Worm (Caenorhabditis elegans) whole organism, L2 larva: Measurements from ENCODE around the gene C34E10.10.
A peak's percentile ranks its signal among the peaks of the same experiment; 100 is the strongest.

Source experiments
- C34F6.9 ChIP-seq: fragments of 150-350 bp; optimal IDR thresholded peaks from 2 replicates; lab custom pipeline; 2014; ENCODE audit warnings: missing biosample characterization, missing genetic modification characterization
- F13H6.1 ChIP-seq: sonication (generic microtip); optimal IDR thresholded peaks from 2 replicates; lab custom pipeline; 2016; ENCODE audit warnings: missing genetic modification characterization, missing compliant biosample characterization
- R02D3.7 ChIP-seq: fragments of 150-350 bp; optimal IDR thresholded peaks from 2 replicates; lab custom pipeline; 2014; ENCODE audit warnings: missing biosample characterization, missing genetic modification characterization
- Y55F3AM.14 ChIP-seq: fragments of 200-800 bp; sonication (Bioruptor generic); optimal IDR thresholded peaks from 2 replicates; lab custom pipeline; 2018; ENCODE audit warnings: mild to moderate bottlenecking, missing genetic modification characterization, missing compliant biosample characterization
- ZK546.5 ChIP-seq: sonication (generic microtip); optimal IDR thresholded peaks from 2 replicates; lab custom pipeline; 2017; ENCODE audit warnings: missing biosample characterization, missing genetic modification characterization
- alr-1 ChIP-seq: fragments of 150-350 bp; optimal IDR thresholded peaks from 2 replicates; lab custom pipeline; 2014; ENCODE audit warnings: missing biosample characterization, missing genetic modification characterization
- aly-2 ChIP-seq: fragments of 150-350 bp; optimal IDR thresholded peaks from 2 replicates; lab custom pipeline; 2014; ENCODE audit warnings: missing biosample characterization, missing genetic modification characterization
- ama-1 ChIP-seq: fragments of 150-350 bp; optimal IDR thresholded peaks from 2 replicates; lab custom pipeline; 2018; ENCODE audit warnings: inconsistent platforms
- ceh-16 ChIP-seq: fragments of 150-350 bp; optimal IDR thresholded peaks from 2 replicates; lab custom pipeline; 2014; ENCODE audit warnings: missing biosample characterization, missing genetic modification characterization
- ceh-82 ChIP-seq: fragments of 150-350 bp; optimal IDR thresholded peaks from 2 replicates; lab custom pipeline; 2014; ENCODE audit warnings: missing biosample characterization, missing genetic modification characterization
- crh-2 ChIP-seq: sonication (generic microtip); optimal IDR thresholded peaks from 2 replicates; lab custom pipeline; 2017; ENCODE audit warnings: missing biosample characterization, missing genetic modification characterization
- dmd-4 ChIP-seq: sonication (generic microtip); optimal IDR thresholded peaks from 2 replicates; lab custom pipeline; 2017; ENCODE audit warnings: missing biosample characterization, missing genetic modification characterization
- egl-27 ChIP-seq: sonication (generic microtip); optimal IDR thresholded peaks from 3 replicates; lab custom pipeline; 2017; ENCODE audit warnings: missing biosample characterization, missing genetic modification reagents, missing genetic modification characterization
- elt-1 ChIP-seq: fragments of 150-350 bp; optimal IDR thresholded peaks from 2 replicates; lab custom pipeline; 2014; ENCODE audit warnings: missing biosample characterization, missing genetic modification characterization
- elt-3 ChIP-seq: sonication (generic microtip); optimal IDR thresholded peaks from 2 replicates; lab custom pipeline; 2017; ENCODE audit warnings: missing biosample characterization, missing genetic modification characterization
- fos-1 ChIP-seq: fragments of 150-350 bp; optimal IDR thresholded peaks from 2 replicates; lab custom pipeline; 2014; ENCODE audit warnings: missing biosample characterization, missing genetic modification characterization
- gmeb-1 ChIP-seq: fragments of 150-350 bp; optimal IDR thresholded peaks from 2 replicates; lab custom pipeline; 2014; ENCODE audit warnings: missing biosample characterization, missing genetic modification characterization
- lin-11 ChIP-seq: fragments of 150-350 bp; sonication (generic microtip); optimal IDR thresholded peaks from 2 replicates; lab custom pipeline; 2014; ENCODE audit warnings: missing biosample characterization, missing genetic modification characterization, inconsistent platforms, mixed read lengths
- lin-13 ChIP-seq: fragments of 150-350 bp; optimal IDR thresholded peaks from 2 replicates; lab custom pipeline; 2014; ENCODE audit warnings: missing biosample characterization, missing genetic modification reagents, missing genetic modification characterization
- lin-39 ChIP-seq: fragments of 150-350 bp; optimal IDR thresholded peaks from 2 replicates; lab custom pipeline; 2014; ENCODE audit warnings: missing biosample characterization, missing genetic modification reagents, missing genetic modification characterization
- lsy-2 ChIP-seq, 2 experiments: fragments of 150-350 bp in 1 of 2; sonication (generic microtip) in 1 of 2; optimal IDR thresholded peaks; 2 replicates each; lab custom pipeline; 2014 to 2017; ENCODE audit warnings: missing biosample characterization in 2 of 2, missing genetic modification characterization in 2 of 2
- mab-5 ChIP-seq: fragments of 150-350 bp; optimal IDR thresholded peaks from 2 replicates; lab custom pipeline; 2014; ENCODE audit warnings: missing biosample characterization, missing genetic modification characterization
- mbf-1 ChIP-seq: sonication (generic microtip); optimal IDR thresholded peaks from 2 replicates; lab custom pipeline; 2017; ENCODE audit warnings: missing biosample characterization, missing genetic modification characterization
- mdl-1 ChIP-seq, 2 experiments: fragments of 150-350 bp in 1 of 2; sonication (generic microtip) in 1 of 2; optimal IDR thresholded peaks; 2 replicates each; lab custom pipeline; 2017; ENCODE audit warnings: missing biosample characterization in 2 of 2, missing genetic modification characterization in 2 of 2
- nhr-10 ChIP-seq: sonication (generic microtip); optimal IDR thresholded peaks from 2 replicates; lab custom pipeline; 2017; ENCODE audit warnings: missing biosample characterization, missing genetic modification characterization
- nhr-11 ChIP-seq: fragments of 150-350 bp; optimal IDR thresholded peaks from 2 replicates; lab custom pipeline; 2014; ENCODE audit warnings: missing biosample characterization, missing genetic modification characterization
- nhr-12 ChIP-seq: fragments of 150-350 bp; optimal IDR thresholded peaks from 2 replicates; lab custom pipeline; 2014; ENCODE audit warnings: missing biosample characterization, missing genetic modification characterization
- nhr-129 ChIP-seq: fragments of 150-350 bp; optimal IDR thresholded peaks from 2 replicates; lab custom pipeline; 2014; ENCODE audit warnings: missing biosample characterization, missing genetic modification characterization
- nhr-21 ChIP-seq: fragments of 150-350 bp; optimal IDR thresholded peaks from 2 replicates; lab custom pipeline; 2014; ENCODE audit warnings: missing biosample characterization, missing genetic modification characterization
- nhr-23 ChIP-seq: fragments of 150-350 bp; optimal IDR thresholded peaks from 2 replicates; lab custom pipeline; 2014; ENCODE audit warnings: missing biosample characterization, missing genetic modification reagents, missing genetic modification characterization
- nhr-237 ChIP-seq: fragments of 150-350 bp; optimal IDR thresholded peaks from 2 replicates; lab custom pipeline; 2014; ENCODE audit warnings: missing biosample characterization, missing genetic modification characterization
- nhr-6 ChIP-seq: fragments of 150-350 bp; optimal IDR thresholded peaks from 2 replicates; lab custom pipeline; 2014; ENCODE audit warnings: missing biosample characterization, missing genetic modification characterization
- nhr-77 ChIP-seq: fragments of 150-350 bp; optimal IDR thresholded peaks from 2 replicates; lab custom pipeline; 2014; ENCODE audit warnings: missing biosample characterization, missing genetic modification characterization
- peb-1 ChIP-seq: fragments of 150-350 bp; optimal IDR thresholded peaks from 2 replicates; lab custom pipeline; 2014; ENCODE audit warnings: missing biosample characterization, missing genetic modification characterization
- sem-4 ChIP-seq: fragments of 150-350 bp; optimal IDR thresholded peaks from 2 replicates; lab custom pipeline; 2014; ENCODE audit warnings: missing biosample characterization, missing genetic modification reagents, missing genetic modification characterization
- skn-1 ChIP-seq: sonication (generic microtip); optimal IDR thresholded peaks from 2 replicates; lab custom pipeline; 2017; ENCODE audit warnings: missing biosample characterization, missing genetic modification characterization
- sma-3 ChIP-seq: sonication (generic microtip); optimal IDR thresholded peaks from 2 replicates; lab custom pipeline; 2016; ENCODE audit warnings: missing genetic modification reagents, missing genetic modification characterization, missing compliant biosample characterization
- snpc-4 ChIP-seq: fragments of 150-350 bp; optimal IDR thresholded peaks from 2 replicates; lab custom pipeline; 2014; ENCODE audit warnings: missing biosample characterization, missing genetic modification characterization
- unc-39 ChIP-seq: fragments of 150-350 bp; optimal IDR thresholded peaks from 2 replicates; lab custom pipeline; 2014; ENCODE audit warnings: missing biosample characterization, missing genetic modification characterization
- unc-55 ChIP-seq: fragments of 150-350 bp; sonication (generic microtip); optimal IDR thresholded peaks from 3 replicates; lab custom pipeline; 2014; ENCODE audit warnings: missing biosample characterization, missing genetic modification reagents, missing genetic modification characterization
- unc-62 ChIP-seq: fragments of 150-350 bp; optimal IDR thresholded peaks from 2 replicates; lab custom pipeline; 2014; ENCODE audit warnings: missing biosample characterization, missing genetic modification reagents, missing genetic modification characterization
- zag-1 ChIP-seq: fragments of 150-350 bp; optimal IDR thresholded peaks from 2 replicates; lab custom pipeline; 2014; ENCODE audit warnings: missing biosample characterization, missing genetic modification characterization
- ztf-1 ChIP-seq: fragments of 200-800 bp; sonication (Bioruptor generic); conservative IDR thresholded peaks from 2 replicates; pipeline ENCODE4 v1.3.6; 2022; ENCODE audit warnings: missing genetic modification characterization, missing compliant biosample characterization
- ztf-11 ChIP-seq: sonication (generic microtip); optimal IDR thresholded peaks from 2 replicates; lab custom pipeline; 2017; ENCODE audit warnings: missing biosample characterization, missing genetic modification characterization
- ztf-4 ChIP-seq: fragments of 150-350 bp; optimal IDR thresholded peaks from 2 replicates; lab custom pipeline; 2014; ENCODE audit warnings: missing biosample characterization, missing genetic modification characterization

C34E10.10 gene

ce11 chrIII:5230415-5230814, 2.7 kb upstream of the C34E10.10 start, which contains the start of gene prmt-5:
TSS of gene prmt-5 (plus strand) at chrIII:5230555.
- TF ChIP-seq mbf-1 (tag; lab: Kevin White, UChicago): no peak
- TF ChIP-seq lin-11 (tag; lab: Kevin White, UChicago): no peak
- no peak for TF ChIP-seq ZK546.5 (tag; lab: Kevin White, UChicago)
- peak; percentile 24 for TF ChIP-seq Y55F3AM.14 (GFP tag; lab: Kevin White, UChicago)
- TF ChIP-seq nhr-10 (tag; lab: Kevin White, UChicago): no peak
- peak; percentile 41 for TF ChIP-seq nhr-129 (tag; lab: Kevin White, UChicago)
- no peak for TF ChIP-seq zag-1 (tag; lab: Kevin White, UChicago)
- no peak for TF ChIP-seq unc-55 (GFP tag; lab: Kevin White, UChicago)
- peak; percentile 8 for TF ChIP-seq F13H6.1 (tag; lab: Kevin White, UChicago)
- no peak for TF ChIP-seq gmeb-1 (tag; lab: Kevin White, UChicago)
- TF ChIP-seq R02D3.7 (tag; lab: Kevin White, UChicago): no peak
- TF ChIP-seq fos-1: no peak
- no peak for TF ChIP-seq snpc-4 (tag; lab: Kevin White, UChicago)
- no peak for TF ChIP-seq elt-3 (tag; lab: Kevin White, UChicago)
- no peak for TF ChIP-seq nhr-12
- TF ChIP-seq dmd-4: no peak
- TF ChIP-seq ama-1: peak; percentile 65
- no peak for TF ChIP-seq elt-1 (tag; lab: Kevin White, UChicago)
- no peak for TF ChIP-seq mab-5 (tag; lab: Kevin White, UChicago)
- TF ChIP-seq nhr-237 (tag; lab: Kevin White, UChicago): no peak
- no peak for TF ChIP-seq ztf-11 (tag; lab: Kevin White, UChicago)
- no peak for TF ChIP-seq nhr-6 (tag; lab: Kevin White, UChicago)
- peak; percentile 53 for TF ChIP-seq ztf-4 (tag; lab: Kevin White, UChicago)
- TF ChIP-seq nhr-77 (tag; lab: Kevin White, UChicago): no peak
- no peak for TF ChIP-seq ceh-16
- TF ChIP-seq sma-3 (GFP tag; lab: Kevin White, UChicago): peak; percentile 45
- peak; percentile 46 for TF ChIP-seq nhr-21
- TF ChIP-seq crh-2 (tag; lab: Kevin White, UChicago): no peak
- TF ChIP-seq lsy-2 (tag; optimal IDR thresholded peaks at IDR 0.05; lab: Kevin White, UChicago): no peak
- no peak for TF ChIP-seq lin-39
- TF ChIP-seq ceh-82 (tag; lab: Kevin White, UChicago): no peak
- no peak for TF ChIP-seq unc-39
- TF ChIP-seq alr-1: no peak
- TF ChIP-seq nhr-11 (tag; lab: Kevin White, UChicago): no peak
- TF ChIP-seq nhr-23: no peak
- peak; percentile 34 for TF ChIP-seq lin-13
- TF ChIP-seq C34F6.9 (tag; lab: Kevin White, UChicago): no peak
- TF ChIP-seq egl-27 (tag; lab: Kevin White, UChicago): no peak
- no peak for TF ChIP-seq aly-2 (tag; lab: Kevin White, UChicago)
- TF ChIP-seq mdl-1 (tag; optimal IDR thresholded peaks at IDR 0.05; lab: Kevin White, UChicago): no peak
- no peak for TF ChIP-seq sem-4 (tag; lab: Kevin White, UChicago)
- no peak for TF ChIP-seq ztf-1 (GFP tag; lab: Robert Waterston, UW)
- no peak for TF ChIP-seq peb-1 (tag; lab: Kevin White, UChicago)
- no peak for TF ChIP-seq unc-62 (GFP tag; lab: Kevin White, UChicago)
- no peak for TF ChIP-seq skn-1 (tag; lab: Kevin White, UChicago)
- TF ChIP-seq, all 48 proteins: peak for 8

- TF ChIP-seq nhr-23 (peak; percentile 35), mbf-1 (tag; lab: Kevin White, UChicago) (no peak)
These were observed 2.0 kb upstream of the C34E10.10 start for ce11 chrIII:5229511-5230250.
